Fruit fly (Drosophila melanogaster) whole organism, embryonic: ENCODE results near the gene lok.

Experiments
- Abd-B ChIP-seq: fragments of 200-800 bp; sonication (Bioruptor generic); optimal IDR thresholded peaks from 2 replicates; lab custom pipeline; 2018; ENCODE audit warnings: missing biosample characterization, mild to moderate bottlenecking, missing genetic modification characterization, moderate library complexity
- CG10366 ChIP-seq: fragments of 200-800 bp; sonication (Bioruptor generic); IDR thresholded peaks from 2 replicates; pipeline ENCODE4 v1.3.6; 2022; ENCODE audit warnings: missing biosample characterization, missing genetic modification characterization
- CG10654 ChIP-seq: fragments of 200-800 bp; sonication (Bioruptor generic); optimal IDR thresholded peaks from 2 replicates; lab custom pipeline; 2016; ENCODE audit warnings: missing biosample characterization, missing genetic modification characterization
- CG10959 ChIP-seq: fragments of 200-800 bp; sonication (Bioruptor generic); IDR thresholded peaks from 2 replicates; pipeline ENCODE4 v1.3.6; 2022; ENCODE audit warnings: missing biosample characterization, missing genetic modification characterization
- CG11093 ChIP-seq: fragments of 200-800 bp; sonication (Bioruptor generic); IDR thresholded peaks from 3 replicates; pipeline ENCODE4 v1.3.6; 2022; ENCODE audit warnings: missing biosample characterization, missing genetic modification characterization
- CG13123 ChIP-seq: fragments of 200-800 bp; sonication (Bioruptor generic); optimal IDR thresholded peaks from 2 replicates; lab custom pipeline; 2016; ENCODE audit warnings: missing biosample characterization, missing genetic modification characterization
- CG13894 ChIP-seq: fragments of 200-800 bp; sonication (Bioruptor generic); optimal IDR thresholded peaks from 3 replicates; lab custom pipeline; 2018; ENCODE audit warnings: missing biosample characterization, mild to moderate bottlenecking, missing genetic modification characterization, moderate library complexity
- CG14014 ChIP-seq: fragments of 200-800 bp; sonication (Bioruptor generic); IDR thresholded peaks from 2 replicates; pipeline ENCODE4 v1.3.6; 2022; ENCODE audit warnings: missing biosample characterization, missing genetic modification characterization
- CG14710 ChIP-seq: fragments of 200-800 bp; sonication (Bioruptor generic); optimal IDR thresholded peaks from 3 replicates; lab custom pipeline; 2019; ENCODE audit warnings: missing biosample characterization, mild to moderate bottlenecking, missing genetic modification characterization, moderate library complexity
- CG18599 ChIP-seq: fragments of 200-800 bp; sonication (Bioruptor generic); optimal IDR thresholded peaks from 3 replicates; lab custom pipeline; 2017; ENCODE audit warnings: missing biosample characterization, missing genetic modification characterization, mild to moderate bottlenecking, moderate library complexity, missing genetic modification reagents
- CG2116 ChIP-seq: fragments of 200-800 bp; sonication (Bioruptor generic); optimal IDR thresholded peaks from 3 replicates; lab custom pipeline; 2018; ENCODE audit warnings: missing biosample characterization, mild to moderate bottlenecking, missing genetic modification characterization
- CG31365 ChIP-seq: fragments of 200-800 bp; sonication (Bioruptor generic); optimal IDR thresholded peaks from 2 replicates; lab custom pipeline; 2018; ENCODE audit warnings: missing biosample characterization, mild to moderate bottlenecking, missing genetic modification characterization
- CG4282 ChIP-seq: fragments of 200-800 bp; sonication (Bioruptor generic); optimal IDR thresholded peaks from 2 replicates; lab custom pipeline; 2016; ENCODE audit warnings: missing biosample characterization, missing genetic modification characterization
- CG5180 ChIP-seq: fragments of 200-800 bp; sonication (Bioruptor generic); optimal IDR thresholded peaks from 3 replicates; lab custom pipeline; 2017; ENCODE audit warnings: missing biosample characterization, missing genetic modification characterization, mild to moderate bottlenecking, moderate library complexity, missing genetic modification reagents
- CG7357 ChIP-seq: fragments of 200-800 bp; sonication (Bioruptor generic); IDR thresholded peaks from 3 replicates; pipeline ENCODE4 v1.3.6; 2022; ENCODE audit warnings: missing biosample characterization, missing genetic modification characterization
- CG7839 ChIP-seq: fragments of 200-800 bp; sonication (Bioruptor generic); optimal IDR thresholded peaks from 3 replicates; lab custom pipeline; 2018; ENCODE audit warnings: missing biosample characterization, mild to moderate bottlenecking, missing genetic modification characterization, moderate library complexity
- CG7928 ChIP-seq: fragments of 200-800 bp; sonication (Bioruptor generic); optimal IDR thresholded peaks from 2 replicates; lab custom pipeline; 2017; ENCODE audit warnings: missing biosample characterization, mild to moderate bottlenecking, missing genetic modification characterization
- CG8478 ChIP-seq: fragments of >200 bp; optimal IDR thresholded peaks from 2 replicates; lab custom pipeline; 2018
- CG9215 ChIP-seq: fragments of 200-800 bp; sonication (Bioruptor generic); IDR thresholded peaks from 2 replicates; pipeline ENCODE4 v1.3.6; 2022; ENCODE audit warnings: missing biosample characterization, missing genetic modification characterization
- CG9797 ChIP-seq: fragments of 200-800 bp; sonication (Bioruptor generic); optimal IDR thresholded peaks from 3 replicates; lab custom pipeline; 2018; ENCODE audit warnings: missing biosample characterization, mild to moderate bottlenecking, missing genetic modification characterization
- Dbx ChIP-seq: fragments of 200-800 bp; sonication (Bioruptor generic); IDR thresholded peaks from 3 replicates; pipeline ENCODE4 v1.3.6; 2022; ENCODE audit warnings: missing biosample characterization, missing genetic modification characterization
- Dfd ChIP-seq, 2 experiments: fragments of >200 bp; optimal IDR thresholded peaks; 2 replicates each; lab custom pipeline; 2017; ENCODE audit warnings: missing biosample characterization in 2 of 2, missing genetic modification characterization in 2 of 2
- Doc2 ChIP-seq: fragments of 200-800 bp; sonication (Bioruptor generic); IDR thresholded peaks from 2 replicates; pipeline ENCODE4 v1.3.6; 2022; ENCODE audit warnings: missing biosample characterization, missing genetic modification characterization
- Doc3 ChIP-seq: fragments of 200-800 bp; sonication (Bioruptor generic); IDR thresholded peaks from 3 replicates; pipeline ENCODE4 v1.3.6; 2022; ENCODE audit warnings: missing biosample characterization, missing genetic modification characterization; ENCODE audit not compliant: partially characterized antibody
- HmgD ChIP-seq: fragments of 200-800 bp; sonication (Bioruptor generic); optimal IDR thresholded peaks from 3 replicates; lab custom pipeline; 2016; ENCODE audit warnings: missing biosample characterization, missing genetic modification characterization
- Mrtf ChIP-seq: fragments of 200-800 bp; sonication (Bioruptor generic); IDR thresholded peaks from 3 replicates; pipeline ENCODE4 v1.3.6; 2022; ENCODE audit warnings: missing biosample characterization, missing genetic modification characterization
- NC2β ChIP-seq: fragments of 200-800 bp; sonication (Bioruptor generic); optimal IDR thresholded peaks from 2 replicates; lab custom pipeline; 2016; ENCODE audit warnings: missing biosample characterization, missing genetic modification characterization
- Rx ChIP-seq: fragments of 200-800 bp; sonication (Bioruptor generic); IDR thresholded peaks from 2 replicates; pipeline ENCODE4 v1.3.6; 2022; ENCODE audit warnings: missing biosample characterization, missing genetic modification characterization
- Sin3A ChIP-seq: fragments of >200 bp; optimal IDR thresholded peaks from 2 replicates; lab custom pipeline; 2018
- Sox100B ChIP-seq: fragments of 200-800 bp; sonication (Bioruptor generic); optimal IDR thresholded peaks from 3 replicates; lab custom pipeline; 2018; ENCODE audit warnings: missing biosample characterization, mild to moderate bottlenecking, missing genetic modification characterization
- Tbp ChIP-seq: fragments of >200 bp; optimal IDR thresholded peaks from 2 replicates; lab custom pipeline; 2018; ENCODE audit warnings: missing biosample characterization, missing genetic modification characterization
- bbx ChIP-seq: fragments of 200-800 bp; sonication (Bioruptor generic); IDR thresholded peaks from 2 replicates; pipeline ENCODE4 v1.3.6; 2022; ENCODE audit warnings: missing biosample characterization, missing genetic modification characterization; ENCODE audit not compliant: partially characterized antibody
- bsh ChIP-seq, 2 experiments: fragments of 200-800 bp; sonication (Bioruptor generic); optimal IDR thresholded peaks; 2 replicates each; lab custom pipeline; 2017 to 2018; ENCODE audit warnings: mild to moderate bottlenecking in 2 of 2, missing biosample characterization in 2 of 2, missing genetic modification characterization in 2 of 2, moderate library complexity in 1 of 2
- chif ChIP-seq, 2 experiments: fragments of 200-800 bp; sonication (Bioruptor generic); optimal IDR thresholded peaks; 3 replicates each; lab custom pipeline; 2016; ENCODE audit warnings: missing biosample characterization in 2 of 2, missing genetic modification characterization in 2 of 2
- dm ChIP-seq: fragments of 200-800 bp; sonication (Bioruptor generic); optimal IDR thresholded peaks from 3 replicates; lab custom pipeline; 2016; ENCODE audit warnings: missing biosample characterization, missing genetic modification characterization
- dpn ChIP-seq, 2 experiments: fragments of 200-800 bp; sonication (Bioruptor generic); optimal IDR thresholded peaks; 3 replicates each; lab custom pipeline; 2016; ENCODE audit warnings: missing biosample characterization in 2 of 2, missing genetic modification characterization in 2 of 2
- ewg ChIP-seq: fragments of 200-800 bp; sonication (Bioruptor generic); optimal IDR thresholded peaks from 3 replicates; lab custom pipeline; 2017; ENCODE audit warnings: mild to moderate bottlenecking, missing biosample characterization, missing genetic modification reagents, missing genetic modification characterization
- gcm ChIP-seq: fragments of 200-800 bp; sonication (Bioruptor generic); optimal IDR thresholded peaks from 2 replicates; lab custom pipeline; 2019; ENCODE audit warnings: missing biosample characterization, mild to moderate bottlenecking, missing genetic modification characterization, moderate library complexity
- gem ChIP-seq: fragments of 200-800 bp; sonication (Bioruptor generic); optimal IDR thresholded peaks from 2 replicates; lab custom pipeline; 2019; ENCODE audit warnings: missing biosample characterization, mild to moderate bottlenecking, missing genetic modification characterization, moderate library complexity
- ham ChIP-seq: fragments of 200-800 bp; sonication (Bioruptor generic); IDR thresholded peaks from 2 replicates; pipeline ENCODE4 v1.3.6; 2022; ENCODE audit warnings: missing biosample characterization, missing genetic modification characterization
- insv ChIP-seq, 2 experiments: fragments of 200-800 bp; sonication (Bioruptor generic); optimal IDR thresholded peaks; 3 replicates each; lab custom pipeline; 2016 to 2018; ENCODE audit warnings: missing biosample characterization in 2 of 2, missing genetic modification characterization in 2 of 2
- knrl ChIP-seq: fragments of 200-800 bp; sonication (Bioruptor generic); IDR thresholded peaks from 3 replicates; pipeline ENCODE4 v1.3.6; 2022; ENCODE audit warnings: missing biosample characterization, missing genetic modification characterization; ENCODE audit not compliant: partially characterized antibody
- lilli ChIP-seq: fragments of 200-800 bp; sonication (Bioruptor generic); optimal IDR thresholded peaks from 3 replicates; lab custom pipeline; 2016; ENCODE audit warnings: missing biosample characterization, missing genetic modification characterization
- lmd ChIP-seq: fragments of 200-800 bp; sonication (Bioruptor generic); IDR thresholded peaks from 2 replicates; pipeline ENCODE4 v1.3.6; 2022; ENCODE audit warnings: missing biosample characterization, missing genetic modification characterization
- psq ChIP-seq: fragments of 200-800 bp; sonication (Bioruptor generic); optimal IDR thresholded peaks from 2 replicates; lab custom pipeline; 2017; ENCODE audit warnings: missing biosample characterization, missing genetic modification characterization
- rib ChIP-seq: fragments of 200-800 bp; sonication (Bioruptor generic); IDR thresholded peaks from 2 replicates; pipeline ENCODE4 v1.3.6; 2022; ENCODE audit warnings: missing biosample characterization, missing genetic modification characterization
- slp2 ChIP-seq: fragments of 200-800 bp; sonication (Bioruptor generic); optimal IDR thresholded peaks from 2 replicates; lab custom pipeline; 2016; ENCODE audit warnings: missing biosample characterization, missing genetic modification characterization
- sob ChIP-seq: fragments of 200-800 bp; sonication (Bioruptor generic); IDR thresholded peaks from 2 replicates; pipeline ENCODE4 v1.3.6; 2022; ENCODE audit warnings: missing biosample characterization, missing genetic modification characterization
- sqz ChIP-seq: fragments of 200-800 bp; sonication (Bioruptor generic); optimal IDR thresholded peaks from 3 replicates; lab custom pipeline; 2018; ENCODE audit warnings: missing biosample characterization, mild to moderate bottlenecking, missing genetic modification characterization
- tin ChIP-seq: fragments of 200-800 bp; sonication (Bioruptor generic); optimal IDR thresholded peaks from 3 replicates; lab custom pipeline; 2016; ENCODE audit warnings: missing biosample characterization, missing genetic modification characterization
- tio ChIP-seq: fragments of 200-800 bp; sonication (Bioruptor generic); optimal IDR thresholded peaks from 2 replicates; lab custom pipeline; 2017; ENCODE audit warnings: missing biosample characterization, missing genetic modification characterization, inconsistent platforms

The lok gene

dm6 chr2L:20082155-20082964 lies 21.1 kb downstream of the lok start (continued):
- TF ChIP-seq CG9215 (GFP tag; lab: Robert Waterston, UW) (no peak), tio (GFP tag; lab: Kevin White, UChicago) (no peak), dm (GFP tag; lab: Kevin White, UChicago) (no peak), Doc2 (no peak), HmgD (GFP tag; lab: Kevin White, UChicago) (no peak), lmd (GFP tag; lab: Robert Waterston, UW) (0 out of 2 replicates have a peak, but pooled peaks have one; percentile 18), insv (GFP tag; optimal IDR thresholded peaks at IDR 0.05; lab: Kevin White, UChicago) (no peak), Rx (no peak), CG7928 (GFP tag; lab: Kevin White, UChicago) (no peak), bbx (GFP tag; lab: Robert Waterston, UW) (no peak), Dbx (0 out of 3 replicates have a peak, but pooled peaks have one; percentile 30), dpn (GFP tag; optimal IDR thresholded peaks at IDR 0.05; lab: Kevin White, UChicago) (no peak), sob (no peak), sqz (peak; percentile 16), gem (peak; percentile 6), CG10654 (GFP tag; lab: Kevin White, UChicago) (no peak), knrl (GFP tag; lab: Robert Waterston, UW) (no peak), CG4282 (no peak), Mrtf (GFP tag; lab: Robert Waterston, UW) (no peak), CG13894 (tag; lab: Kevin White, UChicago) (no peak), bsh (GFP tag; optimal IDR thresholded peaks at IDR 0.05; lab: Kevin White, UChicago) (no peak), Sox100B (no peak), CG18599 (GFP tag; lab: Kevin White, UChicago) (no peak), lilli (GFP tag; lab: Kevin White, UChicago) (no peak), CG14710 (no peak), NC2β (no peak), gcm (no peak), CG2116 (GFP tag; lab: Kevin White, UChicago) (no peak), Tbp (no peak), chif (GFP tag; optimal IDR thresholded peaks at IDR 0.05; lab: Kevin White, UChicago) (no peak), tin (GFP tag; lab: Kevin White, UChicago) (no peak), Abd-B (GFP tag; lab: Kevin White, UChicago) (no peak), CG14014 (0 out of 2 replicates have a peak, but pooled peaks have one; percentile 33), ham (GFP tag; lab: Robert Waterston, UW) (no peak), CG8478 (peak; percentile 39), CG31365 (tag; lab: Kevin White, UChicago) (no peak), CG7839 (tag; lab: Kevin White, UChicago) (no peak), Sin3A (no peak), CG5180 (no peak), ewg (no peak), slp2 (GFP tag; lab: Kevin White, UChicago) (no peak), CG9797 (GFP tag; lab: Kevin White, UChicago) (no peak), Doc3 (GFP tag; lab: Robert Waterston, UW) (no peak), CG13123 (GFP tag; lab: Kevin White, UChicago) (no peak), CG11093 (GFP tag; lab: Robert Waterston, UW) (0 out of 3 replicates have a peak, but pooled peaks have one; percentile 20), CG10959 (no peak), Dfd (GFP tag; optimal IDR thresholded peaks at IDR 0.05; lab: Kevin White, UChicago) (no peak), rib (no peak), psq (GFP tag; lab: Kevin White, UChicago) (no peak), CG7357 (GFP tag; lab: Robert Waterston, UW) (no peak), CG10366 (GFP tag; lab: Robert Waterston, UW) (no peak)
